Worm (Caenorhabditis elegans): ENCODE data around the gene daf-36.

The daf-36 gene

ce11 chrV:10191242-10191641 lies 34.3 kb downstream of the daf-36 start:
- no peak for TF ChIP-seq unc-62 (GFP tag; optimal IDR thresholded peaks at IDR 0.05)
- TF ChIP-seq fos-1 (tag; optimal IDR thresholded peaks at IDR 0.05) = peak; percentile 35

DNA sequence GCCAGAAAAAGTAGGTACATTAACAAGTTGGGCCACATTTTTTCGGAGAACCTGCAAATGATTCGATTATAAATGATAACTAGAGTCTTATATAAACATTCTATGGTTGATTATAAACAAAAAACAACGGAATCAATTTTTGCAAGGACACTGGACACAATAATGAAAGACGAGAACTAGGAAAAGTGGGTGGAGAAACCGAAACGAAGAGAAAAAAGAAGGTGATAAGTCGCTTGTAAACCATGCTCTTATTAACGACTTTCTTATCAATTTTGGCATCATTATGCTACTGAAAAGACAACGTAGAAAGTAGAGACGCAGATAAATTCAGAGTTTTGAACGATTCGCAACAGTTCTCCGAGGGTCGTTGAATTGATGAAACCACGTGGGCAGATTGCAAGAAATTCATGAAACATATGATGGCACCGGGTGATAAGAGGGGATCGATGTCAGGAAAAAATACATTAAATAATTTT lies 35.4 kb downstream of the daf-36 start, which contains the start of gene ZK856.5:
Gene ZK856.5 (minus strand): TSS at position 51 of the 476 bp plus-strand sequence.
- TF ChIP-seq crh-2 (tag; optimal IDR thresholded peaks at IDR 0.05) = peak; percentile 61
- TF ChIP-seq elt-3 (tag; optimal IDR thresholded peaks at IDR 0.05) = no peak
- peak; percentile 71 for TF ChIP-seq fos-1 (tag; optimal IDR thresholded peaks at IDR 0.05)
- no peak for TF ChIP-seq skn-1 (tag; optimal IDR thresholded peaks at IDR 0.05)
- TF ChIP-seq sma-9 (GFP tag; optimal IDR thresholded peaks at IDR 0.05) = peak; percentile 68
- no peak for TF ChIP-seq sma-9 (tag; optimal IDR thresholded peaks at IDR 0.05)
- no peak for TF ChIP-seq mbf-1 (tag; optimal IDR thresholded peaks at IDR 0.05)
- TF ChIP-seq aly-2 (tag; optimal IDR thresholded peaks at IDR 0.05) = no peak
- peak in 1 of 2 experiments; percentile 36 for TF ChIP-seq mdl-1 (tag; optimal IDR thresholded peaks at IDR 0.05)

ce11 chrV:10185719-10186118 lies 39.8 kb downstream of the daf-36 start, which contains the start of gene ZK856.18:
Gene ZK856.18 (minus strand): TSS chrV:10186007.
- no peak for TF ChIP-seq ceh-82 (tag; optimal IDR thresholded peaks at IDR 0.05)

ce11 chrV:10183810-10184209 lies 41.7 kb downstream of the daf-36 start:
- TF ChIP-seq crh-2 (tag; optimal IDR thresholded peaks at IDR 0.05) = no peak
- no peak for TF ChIP-seq nhr-25 (tag; optimal IDR thresholded peaks at IDR 0.05)
- no peak for TF ChIP-seq ztf-11 (tag; optimal IDR thresholded peaks at IDR 0.05)
- no peak for TF ChIP-seq sma-9 (GFP tag; optimal IDR thresholded peaks at IDR 0.05)
- TF ChIP-seq sma-9 (tag; optimal IDR thresholded peaks at IDR 0.05) = no peak
- no peak for TF ChIP-seq aly-2 (tag; optimal IDR thresholded peaks at IDR 0.05)
- no peak for TF ChIP-seq ama-1 (optimal IDR thresholded peaks at IDR 0.05)
- no peak for TF ChIP-seq Y55F3AM.14 (GFP tag; optimal IDR thresholded peaks at IDR 0.05)
- no peak for TF ChIP-seq unc-39 (tag; optimal IDR thresholded peaks at IDR 0.05)
- TF ChIP-seq mbf-1 (tag; optimal IDR thresholded peaks at IDR 0.05) = no peak
- TF ChIP-seq nhr-6 (tag; optimal IDR thresholded peaks at IDR 0.05) = no peak
- no peak for TF ChIP-seq nhr-237 (tag; optimal IDR thresholded peaks at IDR 0.05)
- no peak for TF ChIP-seq snpc-4 (tag; optimal IDR thresholded peaks at IDR 0.05)
- no peak for TF ChIP-seq unc-55 (GFP tag; optimal IDR thresholded peaks at IDR 0.05)
- no peak for TF ChIP-seq ceh-16 (tag; optimal IDR thresholded peaks at IDR 0.05)
- TF ChIP-seq ZK546.5 (tag; optimal IDR thresholded peaks at IDR 0.05) = no peak
- no peak for TF ChIP-seq sem-4 (tag; optimal IDR thresholded peaks at IDR 0.05)
- TF ChIP-seq nhr-11 (tag; optimal IDR thresholded peaks at IDR 0.05) = no peak

DNA sequence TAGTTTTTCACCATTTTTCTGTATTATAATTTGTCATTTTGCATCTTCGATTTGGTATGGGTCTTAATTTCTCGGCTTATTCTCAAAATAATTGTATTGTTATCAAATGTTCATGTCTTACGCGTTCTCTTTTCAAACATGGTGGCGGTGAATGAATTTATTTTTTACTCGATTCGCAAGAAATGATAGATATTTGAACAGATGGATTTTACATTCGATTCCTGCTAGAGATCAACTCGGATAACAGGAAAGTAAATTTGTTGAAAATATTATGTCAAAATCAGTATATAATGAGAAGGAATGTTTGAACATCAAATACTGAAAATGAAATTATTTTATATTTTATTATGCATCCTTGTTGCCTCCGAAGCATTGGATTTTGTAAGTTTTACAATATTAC lies 42.5 kb downstream of the daf-36 start, which contains the start of gene ZK856.4:
Gene ZK856.4 (plus strand): TSS at position 301 of the 400 bp plus-strand sequence.
- no peak for TF ChIP-seq elt-3 (tag; optimal IDR thresholded peaks at IDR 0.05)
- no peak for TF ChIP-seq alr-1 (tag; optimal IDR thresholded peaks at IDR 0.05)
- no peak for TF ChIP-seq lin-39 (tag; optimal IDR thresholded peaks at IDR 0.05)
- TF ChIP-seq Y55F3AM.14 (GFP tag; optimal IDR thresholded peaks at IDR 0.05) = no peak

DNA sequence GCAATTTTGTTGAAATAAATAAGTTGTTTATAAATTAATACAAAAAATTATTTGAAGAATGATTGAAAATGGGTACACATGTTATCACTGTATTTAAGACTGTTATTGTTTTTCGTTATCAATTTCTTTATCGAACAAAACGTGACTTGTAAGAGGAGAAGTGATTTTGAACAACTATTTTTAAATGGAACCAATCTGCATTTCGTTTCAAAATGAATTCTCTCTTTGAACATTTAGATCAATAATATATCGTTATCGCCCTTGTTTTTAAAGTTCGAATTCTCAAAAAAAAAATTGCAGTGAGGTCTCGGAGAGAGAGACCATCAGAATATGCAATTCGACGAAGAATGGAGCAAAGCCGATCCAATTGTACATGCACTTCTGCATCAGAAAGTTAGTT lies 46.3 kb downstream of the daf-36 start, which contains the start of gene cul-5:
Gene cul-5 (plus strand): TSS at position 301 of the 400 bp plus-strand sequence.
- TF ChIP-seq blmp-1 (tag; optimal IDR thresholded peaks at IDR 0.05; ENCODE audit: insufficient read depth) (no peak), unc-39 (tag; optimal IDR thresholded peaks at IDR 0.05) (no peak), unc-62 (GFP tag; optimal IDR thresholded peaks at IDR 0.05) (no peak), nhr-6 (tag; optimal IDR thresholded peaks at IDR 0.05) (no peak), nhr-25 (tag; optimal IDR thresholded peaks at IDR 0.05) (no peak), elt-3 (tag; optimal IDR thresholded peaks at IDR 0.05) (no peak), mdl-1 (tag; optimal IDR thresholded peaks at IDR 0.05) (no peak), mab-5 (tag; optimal IDR thresholded peaks at IDR 0.05) (no peak), nhr-129 (tag; optimal IDR thresholded peaks at IDR 0.05) (no peak), sma-9 (GFP tag; optimal IDR thresholded peaks at IDR 0.05) (no peak), sma-9 (tag; optimal IDR thresholded peaks at IDR 0.05) (no peak), ceh-16 (tag; optimal IDR thresholded peaks at IDR 0.05) (no peak), R02D3.7 (tag; optimal IDR thresholded peaks at IDR 0.05) (no peak), unc-55 (GFP tag; optimal IDR thresholded peaks at IDR 0.05) (no peak), ztf-1 (GFP tag; conservative IDR thresholded peaks at IDR 0.05) (no peak), alr-1 (tag; optimal IDR thresholded peaks at IDR 0.05) (no peak)
